Worm (Caenorhabditis elegans): Measurements from ENCODE around the gene ZK971.1.

ce11 chrII:10300954-10301353 lies 21.5 kb upstream of the ZK971.1 start, which contains the start of gene mdt-22:
- TF ChIP-seq flt-1 (GFP tag; IDR thresholded peaks at IDR 0.05): peak; percentile 80; the same call in 1 of the 2 replicates
- no peak for TF ChIP-seq T22C8.4 (GFP tag; IDR thresholded peaks at IDR 0.05)
- no peak for TF ChIP-seq tab-1 (GFP tag; IDR thresholded peaks at IDR 0.05)
- TF ChIP-seq ref-1 (GFP tag; conservative IDR thresholded peaks at IDR 0.05): no peak
- TF ChIP-seq ztf-23 (GFP tag; IDR thresholded peaks at IDR 0.05): peak; percentile 58; the same call in 1 of the 2 replicates
- 0 out of 2 replicates have a peak, but pooled peaks have one; percentile 67 for TF ChIP-seq klf-2 (GFP tag; conservative IDR thresholded peaks at IDR 0.05)

Measured in whole organism, midembryonic.